Fruit fly (Drosophila melanogaster) ovary, adult (tissue): ENCODE measurements around the gene SPE.

Experiments
- CG17801 ChIP-seq: fragments of 200-800 bp; optimal IDR thresholded peaks from 2 replicates; lab custom pipeline; 2019; ENCODE audit warnings: missing biosample characterization, mild to moderate bottlenecking, missing genetic modification characterization, moderate library complexity; ENCODE audit not compliant: partially characterized antibody

SPE gene

DNA sequence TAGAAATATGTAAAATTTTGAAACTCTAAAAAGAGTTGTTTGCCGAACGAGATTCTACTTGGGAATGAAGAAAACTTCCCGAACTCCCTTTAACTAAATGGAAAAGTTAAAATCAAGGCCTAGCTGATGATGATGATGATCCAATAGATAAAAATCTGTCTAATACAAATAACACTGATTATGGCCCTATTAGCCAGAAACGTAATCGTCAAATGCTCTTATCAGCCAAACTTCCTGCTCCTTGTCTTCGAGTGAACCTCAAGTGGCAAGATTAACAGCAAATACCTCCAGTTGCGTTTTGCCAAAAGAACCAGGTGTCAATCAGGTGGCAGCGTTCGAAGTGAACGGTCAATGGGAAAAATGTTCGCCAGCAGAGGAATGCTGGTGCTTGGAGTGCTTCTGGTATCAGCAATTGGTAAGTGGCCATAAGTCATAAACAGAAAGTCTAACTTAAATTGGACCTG lies 14.3 kb downstream of the SPE start, which contains the start of the genes CG31468 and Gba1a:
TSS of gene CG31468 (minus strand) at position 51 of the 464 bp plus-strand sequence.
TSS of gene Gba1a (plus strand) at position 318 of the 464 bp plus-strand sequence.
- TF ChIP-seq CG17801 (GFP tag; lab: Kevin White, UChicago): no peak

DNA sequence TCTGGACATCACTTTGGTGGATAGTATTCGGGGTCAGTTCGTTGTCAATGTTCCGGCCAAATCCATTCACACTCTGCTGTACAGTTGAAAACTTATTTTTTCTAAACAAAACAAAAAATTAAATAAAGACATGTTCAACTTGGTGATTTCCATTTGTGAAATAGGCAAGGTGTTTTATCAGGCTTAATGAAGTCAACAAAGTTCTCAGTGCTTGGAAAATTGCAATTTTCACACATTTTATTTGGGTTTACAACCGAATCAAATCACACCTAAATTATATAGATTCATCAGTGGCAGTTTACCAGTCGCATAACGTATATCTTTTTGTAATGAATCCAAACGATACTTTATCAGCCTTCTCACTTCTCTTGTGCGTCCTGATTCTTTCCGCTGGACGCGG lies 16.4 kb downstream of the SPE start, which contains the start of gene Qsox4:
TSS of gene Qsox4 (plus strand) at position 301 of the 400 bp plus-strand sequence.
- TF ChIP-seq CG17801 (GFP tag; lab: Kevin White, UChicago): no peak

dm6 chr3R:23704383-23705033 lies 18.5 kb downstream of the SPE start, which contains the start of gene Gba1b:
Gene Gba1b, plus strand, starts transcription at chr3R:23704804.
- TF ChIP-seq CG17801 (GFP tag; lab: Kevin White, UChicago): no peak

DNA sequence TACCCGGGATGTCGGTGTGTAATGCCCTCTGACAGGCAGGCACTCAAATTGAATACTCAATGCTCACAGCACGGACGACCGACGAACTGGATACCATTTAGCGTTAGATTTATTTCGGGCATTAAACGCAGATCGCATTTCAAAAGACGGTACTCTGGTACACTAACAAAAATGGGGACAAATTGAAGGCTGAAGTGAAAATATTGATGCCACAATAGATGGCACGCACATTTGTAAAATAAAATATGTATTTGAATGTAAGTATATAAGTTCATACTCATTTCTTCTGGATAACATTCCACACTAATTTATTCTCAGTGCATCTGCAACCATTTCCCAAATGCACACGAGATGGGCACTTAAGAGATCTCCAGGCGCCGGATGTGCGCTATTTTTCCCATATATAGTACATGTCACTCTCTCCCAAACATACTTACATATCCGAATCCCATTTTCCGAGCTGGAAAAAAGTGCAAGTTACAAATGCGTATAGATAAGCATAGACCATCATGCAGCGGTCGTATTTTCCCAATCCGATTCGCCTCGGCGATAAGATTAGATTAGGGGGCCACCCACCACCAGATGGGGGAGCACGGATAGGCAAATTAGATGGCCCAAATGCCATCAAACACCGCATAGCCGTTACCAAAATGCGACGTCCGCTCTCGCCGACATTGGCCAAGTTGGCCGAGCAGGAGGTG lies 23.6 kb downstream of the SPE start, which contains the start of gene CG10301:
TSS of gene CG10301 (plus strand) at position 651 of the 701 bp plus-strand sequence.
- TF ChIP-seq CG17801 (GFP tag; lab: Kevin White, UChicago): no peak

dm6 chr3R:23711195-23711594 lies 25.1 kb downstream of the SPE start, which contains the start of gene CG10300:
Gene CG10300, plus strand, starts transcription at chr3R:23711527.
- no peak for TF ChIP-seq CG17801 (GFP tag; lab: Kevin White, UChicago)

DNA sequence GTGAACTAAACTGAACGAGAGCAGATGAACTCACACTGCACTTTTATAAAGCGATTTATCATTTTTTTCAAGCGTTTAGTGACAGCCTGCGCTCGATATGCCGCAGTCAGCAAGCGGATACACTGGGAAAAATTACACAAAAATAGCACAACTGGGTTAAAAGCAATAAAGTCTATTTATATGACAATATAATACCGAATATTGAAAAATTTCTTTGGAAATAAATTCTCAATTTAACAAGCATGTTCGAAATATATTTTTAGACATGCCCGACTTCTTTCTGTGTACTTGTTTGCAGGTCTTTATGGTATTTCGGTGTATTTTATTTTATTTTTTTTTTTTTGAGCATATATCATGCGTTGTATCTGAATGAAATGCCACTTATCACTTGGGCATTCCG lies 27.8 kb downstream of the SPE start:
- no peak for TF ChIP-seq CG17801 (GFP tag; lab: Kevin White, UChicago)

DNA sequence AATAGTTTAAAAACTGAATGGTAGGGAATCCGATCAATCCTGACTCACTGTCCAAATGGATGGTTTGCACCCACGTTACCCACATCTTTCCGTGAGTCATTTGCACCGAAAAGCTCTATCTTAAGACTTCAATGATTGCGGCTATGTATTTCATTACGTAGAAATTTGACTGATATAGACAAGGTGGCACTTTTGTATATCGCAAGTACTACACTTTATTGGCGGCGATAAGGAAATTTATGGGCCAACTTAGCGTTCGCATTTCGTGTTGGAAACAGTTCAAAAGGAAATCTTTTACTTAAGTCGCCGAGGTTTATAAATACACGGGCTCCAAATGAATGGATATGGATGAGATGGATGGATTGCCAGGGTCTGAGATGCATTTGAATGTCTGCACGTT lies 28.8 kb downstream of the SPE start:
- no peak for TF ChIP-seq CG17801 (GFP tag; lab: Kevin White, UChicago)

DNA sequence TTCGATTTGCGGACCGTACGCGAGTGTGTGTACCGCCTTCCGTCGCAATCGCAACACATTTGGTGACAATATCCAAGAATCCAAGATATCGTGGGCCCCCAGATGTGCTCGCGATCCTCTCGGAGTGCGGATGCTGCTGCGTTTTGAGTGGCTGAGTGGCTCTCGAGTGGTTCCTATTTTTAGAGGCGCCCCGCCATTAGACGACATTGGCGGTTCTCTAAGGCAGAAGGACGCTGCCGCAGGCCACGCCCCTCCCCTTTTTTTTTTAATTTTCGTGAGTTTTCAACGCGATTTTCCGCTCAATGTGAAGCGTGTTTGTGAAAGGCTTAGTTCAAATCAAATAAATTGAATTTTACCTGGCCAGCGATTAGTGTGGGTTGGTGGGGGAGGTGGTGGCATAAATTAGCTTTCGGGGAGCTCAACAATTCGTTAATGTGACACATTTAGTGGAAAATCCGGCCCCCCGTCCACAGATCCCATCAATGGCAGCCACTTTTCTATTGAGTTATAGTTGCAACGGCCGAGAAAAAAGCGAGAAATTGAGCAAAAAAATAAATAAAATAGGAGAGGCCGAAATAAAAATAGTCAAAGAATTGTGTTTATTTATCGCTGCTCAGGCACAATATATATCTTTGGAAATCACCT lies 32.4 kb downstream of the SPE start, which contains the start of gene nau:
TSS of gene nau (minus strand) at position 61 of the 645 bp plus-strand sequence.
- TF ChIP-seq CG17801 (GFP tag; lab: Kevin White, UChicago): no peak

DNA sequence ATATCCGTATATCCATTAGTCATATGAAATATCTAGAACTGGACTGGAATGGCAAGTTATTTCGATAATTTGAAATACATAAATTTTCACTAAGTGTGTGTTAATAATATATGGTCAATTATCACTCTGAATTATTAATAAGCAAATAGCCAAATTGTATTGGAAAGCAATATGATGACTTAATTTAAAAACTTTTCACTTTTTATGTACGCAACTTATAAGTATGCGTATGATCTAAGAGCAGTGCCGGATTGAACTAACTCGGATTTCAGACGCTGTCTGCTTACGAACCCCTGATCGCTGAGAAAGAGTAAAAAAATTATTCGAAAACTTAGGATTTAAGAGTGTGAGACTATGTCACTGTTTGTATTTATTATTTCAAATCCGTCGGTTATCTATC lies 35.5 kb downstream of the SPE start, which contains the start of gene CG10232:
TSS of gene CG10232 (minus strand) at position 101 of the 400 bp plus-strand sequence.
- no peak for TF ChIP-seq CG17801 (GFP tag; lab: Kevin White, UChicago)

DNA sequence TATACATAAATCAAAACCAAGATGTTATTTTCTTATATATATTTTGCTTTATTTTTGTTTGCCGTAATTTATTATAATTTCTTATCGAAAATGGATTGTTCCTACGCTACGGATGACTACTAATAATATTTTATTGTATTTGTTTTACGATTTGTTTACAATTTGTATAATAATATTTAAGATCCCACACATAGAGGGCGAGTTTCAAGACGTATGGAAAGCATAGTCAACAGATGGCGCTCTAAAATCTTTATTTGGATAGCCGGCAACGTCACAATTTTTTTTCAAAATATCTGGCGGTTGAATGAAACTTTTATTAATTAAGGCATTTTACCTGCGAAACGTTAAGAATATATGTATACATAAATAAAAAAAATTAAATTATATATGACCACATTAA lies 35.9 kb downstream of the SPE start:
- peak; percentile 54 for TF ChIP-seq CG17801 (GFP tag; lab: Kevin White, UChicago)

- no peak for TF ChIP-seq CG17801 (GFP tag; lab: Kevin White, UChicago)
Measured at dm6 chr3R:23722680-23723372, 36.8 kb downstream of the SPE start, which contains the start of gene CG10365. Gene CG10365, plus strand, starts transcription at chr3R:23723331.

- TF ChIP-seq CG17801 (GFP tag; lab: Kevin White, UChicago): peak; percentile 17
Measured at dm6 chr3R:23723381-23724034, 37.5 kb downstream of the SPE start.

- no peak for TF ChIP-seq CG17801 (GFP tag; lab: Kevin White, UChicago)
Measured at dm6 chr3R:23724843-23725506, 38.9 kb downstream of the SPE start.
